Worm (Caenorhabditis elegans): ENCODE results near the gene Y45F10B.3.
"Not testable (repeated sequence)": the region's sequence is repeated elsewhere in the genome, so short reads cannot be mapped to it uniquely, and the experiment has no call there.

The Y45F10B.3 gene

ce11 chrIV:13584646-13585045 is 8.8 kb upstream of the Y45F10B.3 start, which contains the start of gene sru-11:
sru-11 (plus strand) TSS chrIV:13584946.
- TF ChIP-seq tag-97 (GFP tag; IDR thresholded peaks at IDR 0.05) (no peak), zag-1 (tag; optimal IDR thresholded peaks at IDR 0.05) (no peak), duxl-1 (tag; optimal IDR thresholded peaks at IDR 0.05; ENCODE audit: poor library complexity) (no peak)

ce11 chrIV:13587175-13587574 is 6.3 kb upstream of the Y45F10B.3 start, which contains the start of gene Y45F10B.12:
Y45F10B.12 (plus strand) TSS chrIV:13587475.
- TF ChIP-seq unc-62 (GFP tag; optimal IDR thresholded peaks at IDR 0.05 in 1 of 2), result peak in 1 of 2 experiments; percentile 85
- no peak for TF ChIP-seq unc-62 (tag; optimal IDR thresholded peaks at IDR 0.05)
- no peak for TF ChIP-seq fos-1 (tag; optimal IDR thresholded peaks at IDR 0.05)

ce11 chrIV:13588544-13589043 is 4.9 kb upstream of the Y45F10B.3 start, which contains the start of gene sru-9:
sru-9 (plus strand) TSS chrIV:13588993.
- peak; percentile 66 for TF ChIP-seq snpc-1.2 (GFP tag; IDR thresholded peaks at IDR 0.05)

- TF ChIP-seq unc-130 (GFP tag; optimal IDR thresholded peaks at IDR 0.05) (no peak), aha-1 (tag) (peak; percentile 33)
Measured at ce11 chrIV:13591645-13592044, 1.8 kb upstream of the Y45F10B.3 start, which contains the start of gene tsp-5. tsp-5 (minus strand) TSS chrIV:13591745.

ce11 chrIV:13597813-13598212 is 4.4 kb downstream of the Y45F10B.3 start, which contains the start of gene Y45F10B.9:
Y45F10B.9 (minus strand) TSS chrIV:13597913.
- not testable (repeated sequence) for TF ChIP-seq nhr-111 (GFP tag; optimal IDR thresholded peaks at IDR 0.05); tra-1 (GFP tag; IDR thresholded peaks at IDR 0.05); snpc-1.2 (GFP tag; IDR thresholded peaks at IDR 0.05)

ce11 chrIV:13600643-13601042 is 7.2 kb downstream of the Y45F10B.3 start:
- TF ChIP-seq mdt-29 (GFP tag; IDR thresholded peaks at IDR 0.05) (0 out of 2 replicates have a peak, but pooled peaks have one; percentile 40), snpc-4 (tag; optimal IDR thresholded peaks at IDR 0.05) (peak; percentile 50), snpc-1.2 (GFP tag; IDR thresholded peaks at IDR 0.05) (peak; percentile 98), F10B5.3 (tag; optimal IDR thresholded peaks at IDR 0.05) (no peak)

- TF ChIP-seq mdt-29 (GFP tag; IDR thresholded peaks at IDR 0.05) (peak; percentile 69; the same call in 1 of the 2 replicates), hlh-11 (tag; optimal IDR thresholded peaks at IDR 0.05) (no peak), F49E8.2 (tag; optimal IDR thresholded peaks at IDR 0.05; ENCODE audit: borderline replicate concordance) (peak; percentile 53), Y48G9A.11 (GFP tag; IDR thresholded peaks at IDR 0.05) (0 out of 2 replicates have a peak, but pooled peaks have one; percentile 15), snpc-1.2 (GFP tag; IDR thresholded peaks at IDR 0.05) (peak; percentile 97), hif-1 (tag; optimal IDR thresholded peaks at IDR 0.05) (no peak), F10B5.3 (tag; optimal IDR thresholded peaks at IDR 0.05) (no peak)
Measured at ce11 chrIV:13601428-13601827, 8.0 kb downstream of the Y45F10B.3 start.

ce11 chrIV:13601973-13602669 is 8.7 kb downstream of the Y45F10B.3 start, which contains the start of gene Y45F10B.59:
Y45F10B.59 (plus strand) TSS chrIV:13602619.
- TF ChIP-seq arid-1 (GFP tag; conservative IDR thresholded peaks at IDR 0.05), result no peak
- peak; percentile 91 for TF ChIP-seq snpc-1.2 (GFP tag; IDR thresholded peaks at IDR 0.05)
- TF ChIP-seq saeg-2 (GFP tag; IDR thresholded peaks at IDR 0.05), result no peak

ce11 chrIV:13609755-13610154 is 16.3 kb downstream of the Y45F10B.3 start, which contains the start of gene C08F11.13:
C08F11.13 (minus strand) TSS chrIV:13609892.
- TF ChIP-seq pqm-1 (tag; optimal IDR thresholded peaks at IDR 0.05) (peak; percentile 23), aly-2 (tag; optimal IDR thresholded peaks at IDR 0.05) (no peak), daf-16 (GFP tag; optimal IDR thresholded peaks at IDR 0.05) (no peak), daf-16 (tag; optimal IDR thresholded peaks at IDR 0.05) (peak; percentile 89), tag-97 (GFP tag; IDR thresholded peaks at IDR 0.05) (no peak), spr-3 (GFP tag; optimal IDR thresholded peaks at IDR 0.05) (no peak), unc-62 (GFP tag; optimal IDR thresholded peaks at IDR 0.05 in 1 of 2) (peak in 1 of 2 experiments; percentile 54), unc-62 (tag; optimal IDR thresholded peaks at IDR 0.05) (no peak), zip-2 (tag; optimal IDR thresholded peaks at IDR 0.05) (no peak), aha-1 (tag) (no peak), madf-9 (GFP tag; conservative IDR thresholded peaks at IDR 0.05) (no peak), nhr-77 (tag; optimal IDR thresholded peaks at IDR 0.05) (peak; percentile 7), fkh-10 (GFP tag; optimal IDR thresholded peaks at IDR 0.05) (no peak), lin-39 (tag; optimal IDR thresholded peaks at IDR 0.05) (no peak), nhr-28 (tag; optimal IDR thresholded peaks at IDR 0.05) (peak; percentile 59), ceh-82 (tag; optimal IDR thresholded peaks at IDR 0.05) (no peak), ceh-20 (GFP tag; IDR thresholded peaks at IDR 0.05) (no peak), snpc-1.2 (GFP tag; IDR thresholded peaks at IDR 0.05) (no peak)

All from whole organism, L4 larva.